Fruit fly (Drosophila melanogaster) whole organism, embryonic: Measurements from ENCODE around the gene CG33511.

Experiments used
- Antp ChIP-seq: fragments of 200-800 bp; sonication (Bioruptor generic); optimal IDR thresholded peaks from 3 replicates; lab custom pipeline; 2016; ENCODE audit warnings: missing biosample characterization, missing genetic modification characterization
- Atf3 ChIP-seq: fragments of 200-800 bp; sonication (Bioruptor generic); optimal IDR thresholded peaks from 3 replicates; lab custom pipeline; 2016; ENCODE audit warnings: missing biosample characterization, missing genetic modification characterization
- B-H2 ChIP-seq: fragments of 200-800 bp; sonication (Bioruptor generic); optimal IDR thresholded peaks from 2 replicates; lab custom pipeline; 2018; ENCODE audit warnings: missing biosample characterization, mild to moderate bottlenecking, missing genetic modification characterization
- BEAF-32 ChIP-seq: fragments of 200-800 bp; sonication (Bioruptor generic); optimal IDR thresholded peaks from 3 replicates; lab custom pipeline; 2017; ENCODE audit warnings: missing biosample characterization, missing genetic modification characterization, mild to moderate bottlenecking, moderate library complexity, missing genetic modification reagents
- CG12659 ChIP-seq: fragments of 200-800 bp; sonication (Bioruptor generic); optimal IDR thresholded peaks from 3 replicates; lab custom pipeline; 2017; ENCODE audit warnings: mild to moderate bottlenecking, missing biosample characterization, missing genetic modification reagents, missing genetic modification characterization
- CG13287 ChIP-seq: fragments of 200-800 bp; sonication (Bioruptor generic); IDR thresholded peaks from 2 replicates; pipeline ENCODE4 v1.3.6; 2022; ENCODE audit warnings: missing biosample characterization, missing genetic modification characterization; ENCODE audit not compliant: partially characterized antibody
- CG13424 ChIP-seq: fragments of 200-800 bp; sonication (Bioruptor generic); optimal IDR thresholded peaks from 2 replicates; lab custom pipeline; 2019; ENCODE audit warnings: missing biosample characterization, mild to moderate bottlenecking, missing genetic modification characterization, moderate library complexity
- CG13775 ChIP-seq: fragments of 200-800 bp; sonication (Bioruptor generic); optimal IDR thresholded peaks from 3 replicates; lab custom pipeline; 2017; ENCODE audit warnings: missing biosample characterization, mild to moderate bottlenecking, missing genetic modification characterization
- CG13894 ChIP-seq: fragments of 200-800 bp; sonication (Bioruptor generic); optimal IDR thresholded peaks from 3 replicates; lab custom pipeline; 2018; ENCODE audit warnings: missing biosample characterization, mild to moderate bottlenecking, missing genetic modification characterization, moderate library complexity
- CG14710 ChIP-seq: fragments of 200-800 bp; sonication (Bioruptor generic); optimal IDR thresholded peaks from 3 replicates; lab custom pipeline; 2019; ENCODE audit warnings: missing biosample characterization, mild to moderate bottlenecking, missing genetic modification characterization, moderate library complexity
- CG14965 ChIP-seq: fragments of 200-800 bp; sonication (Bioruptor generic); optimal IDR thresholded peaks from 2 replicates; lab custom pipeline; 2016; ENCODE audit warnings: missing biosample characterization, missing genetic modification characterization, borderline replicate concordance
- CG17829 ChIP-seq: fragments of 200-800 bp; optimal IDR thresholded peaks from 2 replicates; lab custom pipeline; 2019; ENCODE audit warnings: missing biosample characterization, mild to moderate bottlenecking, missing genetic modification characterization, moderate library complexity
- CG1832 ChIP-seq: fragments of 200-800 bp; sonication (Bioruptor generic); optimal IDR thresholded peaks from 2 replicates; lab custom pipeline; 2017; ENCODE audit warnings: missing biosample characterization, mild to moderate bottlenecking, missing genetic modification characterization, inconsistent platforms
- CG2199 ChIP-seq: fragments of 200-800 bp; sonication (Bioruptor generic); IDR thresholded peaks from 3 replicates; pipeline ENCODE4 v1.3.6; 2022; ENCODE audit warnings: missing biosample characterization, missing genetic modification characterization
- CG2889 ChIP-seq: fragments of 200-800 bp; sonication (Bioruptor generic); IDR thresholded peaks from 3 replicates; pipeline ENCODE4 v1.3.6; 2022; ENCODE audit warnings: missing biosample characterization, missing genetic modification characterization
- CG30431 ChIP-seq: fragments of 200-800 bp; sonication (Bioruptor generic); optimal IDR thresholded peaks from 2 replicates; lab custom pipeline; 2017; ENCODE audit warnings: missing biosample characterization, missing genetic modification characterization
- CG3281 ChIP-seq: fragments of 200-800 bp; sonication (Bioruptor generic); optimal IDR thresholded peaks from 3 replicates; lab custom pipeline; 2017; ENCODE audit warnings: missing biosample characterization, mild to moderate bottlenecking, missing genetic modification characterization
- CG4360 ChIP-seq: fragments of 200-800 bp; sonication (Bioruptor generic); IDR thresholded peaks from 2 replicates; pipeline ENCODE4 v1.3.6; 2022; ENCODE audit warnings: missing biosample characterization, missing genetic modification characterization
- CG4424 ChIP-seq: fragments of 200-800 bp; sonication (Bioruptor generic); optimal IDR thresholded peaks from 3 replicates; lab custom pipeline; 2016; ENCODE audit warnings: missing biosample characterization, missing genetic modification characterization
- CG4617 ChIP-seq: fragments of 200-800 bp; sonication (Bioruptor generic); optimal IDR thresholded peaks from 3 replicates; lab custom pipeline; 2016; ENCODE audit warnings: missing biosample characterization, missing genetic modification characterization, borderline replicate concordance
- CG9932 ChIP-seq: fragments of 200-800 bp; sonication (Bioruptor generic); IDR thresholded peaks from 2 replicates; pipeline ENCODE4 v1.3.6; 2022; ENCODE audit warnings: missing biosample characterization, missing genetic modification characterization
- CHES-1-like ChIP-seq: fragments of 200-800 bp; sonication (Bioruptor generic); optimal IDR thresholded peaks from 2 replicates; lab custom pipeline; 2016; ENCODE audit warnings: missing biosample characterization, missing genetic modification characterization
- Dip2 ChIP-seq: fragments of 200-800 bp; sonication (Bioruptor generic); IDR thresholded peaks from 2 replicates; pipeline ENCODE4 v1.3.6; 2022; ENCODE audit warnings: missing biosample characterization, missing genetic modification characterization
- ERR ChIP-seq: fragments of 200-800 bp; sonication (Bioruptor generic); optimal IDR thresholded peaks from 2 replicates; lab custom pipeline; 2016; ENCODE audit warnings: missing biosample characterization, missing genetic modification characterization
- Jarid2 ChIP-seq: fragments of 200-800 bp; sonication (Bioruptor generic); optimal IDR thresholded peaks from 3 replicates; lab custom pipeline; 2017; ENCODE audit warnings: mild to moderate bottlenecking, missing biosample characterization, missing genetic modification reagents, missing genetic modification characterization
- Myb ChIP-seq: fragments of 200-800 bp; sonication (Bioruptor generic); optimal IDR thresholded peaks from 2 replicates; lab custom pipeline; 2016; ENCODE audit warnings: missing biosample characterization, missing genetic modification characterization
- NC2β ChIP-seq: fragments of 200-800 bp; sonication (Bioruptor generic); optimal IDR thresholded peaks from 2 replicates; lab custom pipeline; 2016; ENCODE audit warnings: missing biosample characterization, missing genetic modification characterization
- Nf-YC ChIP-seq: fragments of 200-800 bp; optimal IDR thresholded peaks from 3 replicates; lab custom pipeline; 2019; ENCODE audit warnings: missing biosample characterization, mild to moderate bottlenecking, missing genetic modification characterization, moderate library complexity
- Sry-δ ChIP-seq: fragments of 200-800 bp; sonication (Bioruptor generic); optimal IDR thresholded peaks from 2 replicates; lab custom pipeline; 2016; ENCODE audit warnings: missing biosample characterization, missing genetic modification characterization
- Trl ChIP-seq, 3 experiments: fragments of >200 bp in 2 of 3; fragments of 200-800 bp in 1 of 3; sonication (Bioruptor generic) in 1 of 3; optimal IDR thresholded peaks; 2 replicates in 1 of 3; 3 replicates in 2 of 3; lab custom pipeline; 2016 to 2017; ENCODE audit warnings: missing biosample characterization in 1 of 3, missing genetic modification characterization in 1 of 3
- Usf ChIP-seq: fragments of 200-800 bp; sonication (Bioruptor generic); optimal IDR thresholded peaks from 2 replicates; lab custom pipeline; 2017; ENCODE audit warnings: missing genotype, missing biosample characterization, missing genetic modification characterization
- Xbp1 ChIP-seq: fragments of 200-800 bp; sonication (Bioruptor generic); optimal IDR thresholded peaks from 3 replicates; lab custom pipeline; 2016; ENCODE audit warnings: missing biosample characterization, mild to moderate bottlenecking, missing genetic modification characterization
- ara ChIP-seq: fragments of 200-800 bp; sonication (Bioruptor generic); IDR thresholded peaks from 2 replicates; pipeline ENCODE4 v1.3.6; 2022; ENCODE audit warnings: missing biosample characterization, missing genetic modification characterization
- bigmax ChIP-seq: fragments of 200-800 bp; sonication (Bioruptor generic); optimal IDR thresholded peaks from 2 replicates; lab custom pipeline; 2018; ENCODE audit warnings: missing biosample characterization, mild to moderate bottlenecking, missing genetic modification characterization
- btn ChIP-seq: fragments of 200-800 bp; sonication (Bioruptor generic); optimal IDR thresholded peaks from 2 replicates; lab custom pipeline; 2016; ENCODE audit warnings: missing biosample characterization, missing genetic modification characterization
- dmrt99B ChIP-seq: fragments of 200-800 bp; sonication (Bioruptor generic); optimal IDR thresholded peaks from 2 replicates; lab custom pipeline; 2018; ENCODE audit warnings: missing biosample characterization, mild to moderate bottlenecking, missing genetic modification characterization, moderate library complexity
- en ChIP-seq: fragments of 200-800 bp; sonication (Bioruptor generic); optimal IDR thresholded peaks from 2 replicates; lab custom pipeline; 2016; ENCODE audit warnings: missing biosample characterization, missing genetic modification characterization
- grau ChIP-seq: fragments of 200-800 bp; optimal IDR thresholded peaks from 3 replicates; lab custom pipeline; 2019; ENCODE audit warnings: missing biosample characterization, mild to moderate bottlenecking, missing genetic modification characterization, moderate library complexity
- lilli ChIP-seq: fragments of 200-800 bp; sonication (Bioruptor generic); optimal IDR thresholded peaks from 3 replicates; lab custom pipeline; 2016; ENCODE audit warnings: missing biosample characterization, missing genetic modification characterization
- luna ChIP-seq: fragments of 200-800 bp; sonication (Bioruptor generic); optimal IDR thresholded peaks from 2 replicates; lab custom pipeline; 2016; ENCODE audit warnings: missing biosample characterization, missing genetic modification characterization
- nau ChIP-seq: fragments of 200-800 bp; sonication (Bioruptor generic); optimal IDR thresholded peaks from 3 replicates; lab custom pipeline; 2017; ENCODE audit warnings: missing biosample characterization, mild to moderate bottlenecking, missing genetic modification characterization, missing genetic modification reagents
- pnt ChIP-seq: fragments of 200-800 bp; sonication (Bioruptor generic); optimal IDR thresholded peaks from 3 replicates; lab custom pipeline; 2016; ENCODE audit warnings: missing biosample characterization, missing genetic modification characterization
- rib ChIP-seq: fragments of 200-800 bp; sonication (Bioruptor generic); IDR thresholded peaks from 2 replicates; pipeline ENCODE4 v1.3.6; 2022; ENCODE audit warnings: missing biosample characterization, missing genetic modification characterization
- schlank ChIP-seq: fragments of 200-800 bp; sonication (Bioruptor generic); optimal IDR thresholded peaks from 2 replicates; lab custom pipeline; 2018; ENCODE audit warnings: missing biosample characterization, mild to moderate bottlenecking, missing genetic modification characterization
- tap ChIP-seq: fragments of 200-800 bp; optimal IDR thresholded peaks from 3 replicates; lab custom pipeline; 2019; ENCODE audit warnings: missing biosample characterization, mild to moderate bottlenecking, missing genetic modification characterization, moderate library complexity
- tin ChIP-seq: fragments of 200-800 bp; sonication (Bioruptor generic); optimal IDR thresholded peaks from 3 replicates; lab custom pipeline; 2016; ENCODE audit warnings: missing biosample characterization, missing genetic modification characterization
- twi ChIP-seq: fragments of 200-800 bp; optimal IDR thresholded peaks from 2 replicates; lab custom pipeline; 2019; ENCODE audit warnings: missing biosample characterization, mild to moderate bottlenecking, missing genetic modification characterization, moderate library complexity
- usp ChIP-seq: fragments of >200 bp; optimal IDR thresholded peaks from 2 replicates; lab custom pipeline; 2017; ENCODE audit warnings: missing biosample characterization, missing genetic modification characterization
- vvl ChIP-seq: fragments of 200-800 bp; sonication (Bioruptor generic); IDR thresholded peaks from 2 replicates; pipeline ENCODE4 v1.3.6; 2022; ENCODE audit warnings: missing biosample characterization, missing genetic modification characterization
- wor ChIP-seq: fragments of 200-800 bp; sonication (Bioruptor generic); IDR thresholded peaks from 2 replicates; pipeline ENCODE4 v1.3.6; 2022; ENCODE audit warnings: missing biosample characterization, missing genetic modification characterization

CG33511 gene

dm6 chr2L:21102399-21103108 is 20.3 kb upstream of the CG33511 start, which contains the start of gene CG9257 (continued):
- TF ChIP-seq bigmax (GFP tag; lab: Kevin White, UChicago) (no peak), tap (tag; lab: Kevin White, UChicago) (no peak), wor (GFP tag; lab: Robert Waterston, UW) (no peak), ara (GFP tag; lab: Robert Waterston, UW) (no peak), CG14710 (peak; percentile 59), CG13424 (tag; lab: Kevin White, UChicago) (peak; percentile 6), Nf-YC (tag; lab: Kevin White, UChicago) (no peak), dmrt99B (no peak), pnt (GFP tag; lab: Kevin White, UChicago) (no peak), NC2β (no peak), CG17829 (tag; lab: Kevin White, UChicago) (peak; percentile 11), Antp (GFP tag; lab: Kevin White, UChicago) (peak; percentile 6), grau (tag; lab: Kevin White, UChicago) (peak; percentile 90), rib (GFP tag; lab: Robert Waterston, UW) (no peak), Myb (peak; percentile 24), vvl (GFP tag; lab: Robert Waterston, UW) (no peak), CG4360 (GFP tag; lab: Robert Waterston, UW) (peak; percentile 75), CG4617 (peak; percentile 48), CG12659 (GFP tag; lab: Kevin White, UChicago) (peak; percentile 65), twi (tag; lab: Kevin White, UChicago) (no peak), Jarid2 (GFP tag; lab: Kevin White, UChicago) (no peak), CG13775 (GFP tag; lab: Kevin White, UChicago) (no peak), CG4424 (GFP tag; lab: Kevin White, UChicago) (peak; percentile 20), CG9932 (0 out of 2 replicates have a peak, but pooled peaks have one; percentile 38), Sry-δ (GFP tag; lab: Kevin White, UChicago) (peak; percentile 26), usp (no peak), CG3281 (GFP tag; lab: Kevin White, UChicago) (no peak), B-H2 (GFP tag; lab: Kevin White, UChicago) (peak; percentile 0), Trl (optimal IDR thresholded peaks at IDR 0.05; lab: Kevin White, UChicago) (no peak), Trl (GFP tag; optimal IDR thresholded peaks at IDR 0.05; lab: Kevin White, UChicago) (peak; percentile 22), ERR (no peak), CG13287 (GFP tag; lab: Robert Waterston, UW) (peak; percentile 18; the same call in 1 of the 2 replicates), CG14965 (no peak), CG13894 (tag; lab: Kevin White, UChicago) (no peak), Usf (GFP tag; lab: Kevin White, UChicago) (no peak), nau (GFP tag; lab: Kevin White, UChicago) (no peak), Xbp1 (peak; percentile 26), CHES-1-like (GFP tag; lab: Kevin White, UChicago) (peak; percentile 38), CG1832 (GFP tag; lab: Kevin White, UChicago) (no peak), en (GFP tag; lab: Kevin White, UChicago) (no peak), luna (GFP tag; lab: Kevin White, UChicago) (no peak), schlank (no peak), Dip2 (no peak), BEAF-32 (GFP tag; lab: Kevin White, UChicago) (peak; percentile 38), btn (GFP tag; lab: Kevin White, UChicago) (no peak), Atf3 (GFP tag; lab: Kevin White, UChicago) (no peak), CG30431 (no peak), tin (GFP tag; lab: Kevin White, UChicago) (no peak), lilli (GFP tag; lab: Kevin White, UChicago) (peak; percentile 46), CG2889 (GFP tag; lab: Robert Waterston, UW) (no peak), CG2199 (GFP tag; lab: Robert Waterston, UW) (no peak)
